Worm (Caenorhabditis elegans): Measurements from ENCODE around the gene Y43B11AR.3.

- TF ChIP-seq hpl-2 (GFP tag; optimal IDR thresholded peaks at IDR 0.05) (no peak), irx-1 (tag; optimal IDR thresholded peaks at IDR 0.05) (no peak), mef-2 (tag; optimal IDR thresholded peaks at IDR 0.05) (no peak), ceh-88 (GFP tag; IDR thresholded peaks at IDR 0.05) (no peak), skn-1 (tag; optimal IDR thresholded peaks at IDR 0.05) (no peak), unc-62 (GFP tag; optimal IDR thresholded peaks at IDR 0.05) (no peak), pax-3 (tag; optimal IDR thresholded peaks at IDR 0.05) (no peak), fos-1 (tag; optimal IDR thresholded peaks at IDR 0.05) (no peak)
Observed at ce11 chrIV:7131780-7132179, 48.3 kb upstream of the Y43B11AR.3 start, which contains the start of gene grsp-3.

Data from whole organism, L1 larva.